Worm (Caenorhabditis elegans): ENCODE data around the gene nstp-8.

DNA sequence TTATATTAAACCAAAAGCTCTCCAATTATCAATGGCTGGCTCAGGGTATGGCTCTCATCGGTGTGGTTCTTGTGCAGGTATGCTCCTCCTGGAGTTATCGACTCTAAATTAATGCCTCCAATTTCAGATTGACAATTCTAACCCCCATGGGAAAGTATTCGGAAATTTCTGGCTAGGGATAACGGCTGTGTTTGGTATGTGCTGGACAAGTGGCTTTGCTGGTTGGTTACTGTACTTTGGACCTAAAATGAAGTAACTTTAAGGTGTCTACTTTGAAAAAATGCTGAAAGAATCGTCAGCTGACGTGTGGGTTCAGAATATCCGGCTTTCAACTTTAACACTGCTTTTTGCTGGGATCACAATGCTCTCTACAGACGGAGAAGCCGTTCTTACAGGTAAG is 1.5 kb downstream of the nstp-8 start:
- TF ChIP-seq nhr-237 (tag; optimal IDR thresholded peaks at IDR 0.05) (no peak), aly-2 (tag; optimal IDR thresholded peaks at IDR 0.05) (no peak), ztf-11 (tag; optimal IDR thresholded peaks at IDR 0.05) (no peak), zag-1 (tag; optimal IDR thresholded peaks at IDR 0.05) (no peak), nhr-12 (tag; optimal IDR thresholded peaks at IDR 0.05) (no peak), fos-1 (tag; optimal IDR thresholded peaks at IDR 0.05) (no peak), unc-62 (GFP tag; optimal IDR thresholded peaks at IDR 0.05) (no peak), nhr-77 (tag; optimal IDR thresholded peaks at IDR 0.05) (no peak), elt-3 (tag; optimal IDR thresholded peaks at IDR 0.05) (no peak), nhr-76 (tag; optimal IDR thresholded peaks at IDR 0.05) (no peak), ama-1 (optimal IDR thresholded peaks at IDR 0.05) (no peak), elt-2 (tag; optimal IDR thresholded peaks at IDR 0.05) (no peak)

All from whole organism, L3 larva.